Fruit fly (Drosophila melanogaster): ENCODE measurements around the gene Polr3D.

Polr3D gene

dm6 chr3L:18093875-18094274 lies 15.5 kb downstream of the Polr3D start (continued):
- no peak for TF ChIP-seq nom (GFP tag; optimal IDR thresholded peaks at IDR 0.05)
- no peak for TF ChIP-seq CG7556 (GFP tag; optimal IDR thresholded peaks at IDR 0.05)
- no peak for TF ChIP-seq CG8765 (GFP tag; IDR thresholded peaks at IDR 0.05)
- no peak for TF ChIP-seq tx (GFP tag; optimal IDR thresholded peaks at IDR 0.05)
- TF ChIP-seq Optix (GFP tag; IDR thresholded peaks at IDR 0.05): no peak
- TF ChIP-seq stwl (tag; optimal IDR thresholded peaks at IDR 0.05): peak; percentile 7
- TF ChIP-seq CG17612 (GFP tag; IDR thresholded peaks at IDR 0.05): no peak
- no peak for TF ChIP-seq CG3838 (GFP tag; optimal IDR thresholded peaks at IDR 0.05)
- peak; percentile 18 for TF ChIP-seq CG2678 (tag; optimal IDR thresholded peaks at IDR 0.05)
- TF ChIP-seq CG13894 (tag; optimal IDR thresholded peaks at IDR 0.05): no peak
- TF ChIP-seq br (optimal IDR thresholded peaks at IDR 0.05): no peak
- no peak for TF ChIP-seq CG13123 (GFP tag; optimal IDR thresholded peaks at IDR 0.05)
- TF ChIP-seq CG7928 (GFP tag; optimal IDR thresholded peaks at IDR 0.05): no peak
- peak; percentile 12 for TF ChIP-seq gem (tag; optimal IDR thresholded peaks at IDR 0.05)
- no peak for TF ChIP-seq CG6175 (GFP tag; IDR thresholded peaks at IDR 0.05)
- no peak for TF ChIP-seq sob (GFP tag; IDR thresholded peaks at IDR 0.05)
- no peak for TF ChIP-seq HmgZ (tag; optimal IDR thresholded peaks at IDR 0.05)
- TF ChIP-seq CG30431 (GFP tag; optimal IDR thresholded peaks at IDR 0.05): no peak
- no peak for TF ChIP-seq Trl (optimal IDR thresholded peaks at IDR 0.05)
- TF ChIP-seq Trl (GFP tag; optimal IDR thresholded peaks at IDR 0.05): no peak
- no peak for TF ChIP-seq CG11695 (GFP tag; IDR thresholded peaks at IDR 0.05)
- no peak; the same call in 1 of the 2 replicates for TF ChIP-seq Rfx (GFP tag; IDR thresholded peaks at IDR 0.05)
- TF ChIP-seq CG2116 (GFP tag; optimal IDR thresholded peaks at IDR 0.05): no peak
- TF ChIP-seq Max (GFP tag; optimal IDR thresholded peaks at IDR 0.05): no peak
- TF ChIP-seq CG12769 (tag; optimal IDR thresholded peaks at IDR 0.05): no peak
- no peak for TF ChIP-seq CG33557 (GFP tag; optimal IDR thresholded peaks at IDR 0.05)
- TF ChIP-seq CG30403 (GFP tag; optimal IDR thresholded peaks at IDR 0.05): no peak
- TF ChIP-seq CG4707 (GFP tag; optimal IDR thresholded peaks at IDR 0.05): no peak
- no peak for TF ChIP-seq Kr (GFP tag; optimal IDR thresholded peaks at IDR 0.05)
- TF ChIP-seq tin (GFP tag; optimal IDR thresholded peaks at IDR 0.05): no peak
- no peak for TF ChIP-seq esg (GFP tag; conservative IDR thresholded peaks at IDR 0.05)
- no peak for TF ChIP-seq BtbVII (GFP tag; optimal IDR thresholded peaks at IDR 0.05)
- TF ChIP-seq jumu (GFP tag; optimal IDR thresholded peaks at IDR 0.05): no peak
- no peak for TF ChIP-seq CG14441 (GFP tag; IDR thresholded peaks at IDR 0.05)
- no peak for TF ChIP-seq pnt (GFP tag; optimal IDR thresholded peaks at IDR 0.05)
- no peak for TF ChIP-seq Bteb2 (GFP tag; optimal IDR thresholded peaks at IDR 0.05)
- peak; percentile 76 for TF ChIP-seq D19B (GFP tag; optimal IDR thresholded peaks at IDR 0.05)
- TF ChIP-seq Gsc (GFP tag; IDR thresholded peaks at IDR 0.05): no peak
- TF ChIP-seq Antp (GFP tag; optimal IDR thresholded peaks at IDR 0.05): no peak
- TF ChIP-seq HLH54F (GFP tag; optimal IDR thresholded peaks at IDR 0.05): no peak
- no peak for TF ChIP-seq crp (GFP tag; optimal IDR thresholded peaks at IDR 0.05)
- no peak for TF ChIP-seq CG30020 (tag; optimal IDR thresholded peaks at IDR 0.05)
- no peak for TF ChIP-seq dmrt11E (tag; optimal IDR thresholded peaks at IDR 0.05)
- TF ChIP-seq fd64A (GFP tag; optimal IDR thresholded peaks at IDR 0.05): no peak
- no peak for TF ChIP-seq CkIIα-i1 (GFP tag; IDR thresholded peaks at IDR 0.05)
- peak; percentile 81 for TF ChIP-seq onecut (GFP tag; IDR thresholded peaks at IDR 0.05)
- TF ChIP-seq Hmr (GFP tag; optimal IDR thresholded peaks at IDR 0.05): no peak
- peak in 1 of 2 experiments; percentile 2 for TF ChIP-seq Hr51 (GFP tag; optimal IDR thresholded peaks at IDR 0.05)
- no peak for TF ChIP-seq Mrtf (GFP tag; IDR thresholded peaks at IDR 0.05)
- no peak for TF ChIP-seq CG9797 (GFP tag; optimal IDR thresholded peaks at IDR 0.05)
- no peak for TF ChIP-seq chif (GFP tag; optimal IDR thresholded peaks at IDR 0.05)
- peak; percentile 46 for TF ChIP-seq scrt (GFP tag; optimal IDR thresholded peaks at IDR 0.05)
- TF ChIP-seq CG6791 (GFP tag; IDR thresholded peaks at IDR 0.05; ENCODE audit: partially characterized antibody): no peak
